Worm (Caenorhabditis elegans) whole organism, midembryonic: ENCODE results near the gene C49H3.3.

Source experiments
- T22C8.4 ChIP-seq: fragments of 200-800 bp; sonication (Bioruptor generic); IDR thresholded peaks from 2 replicates; pipeline ENCODE4 v1.3.6; 2022; ENCODE audit warnings: missing genetic modification characterization, missing compliant biosample characterization
- med-1 ChIP-seq: sonication (generic microtip); optimal IDR thresholded peaks from 2 replicates; lab custom pipeline; 2017; ENCODE audit warnings: missing genetic modification characterization, mild to moderate bottlenecking, missing compliant biosample characterization, antibody characterized with exemption, missing genetic modification reagents; ENCODE audit not compliant: insufficient read depth

DNA sequence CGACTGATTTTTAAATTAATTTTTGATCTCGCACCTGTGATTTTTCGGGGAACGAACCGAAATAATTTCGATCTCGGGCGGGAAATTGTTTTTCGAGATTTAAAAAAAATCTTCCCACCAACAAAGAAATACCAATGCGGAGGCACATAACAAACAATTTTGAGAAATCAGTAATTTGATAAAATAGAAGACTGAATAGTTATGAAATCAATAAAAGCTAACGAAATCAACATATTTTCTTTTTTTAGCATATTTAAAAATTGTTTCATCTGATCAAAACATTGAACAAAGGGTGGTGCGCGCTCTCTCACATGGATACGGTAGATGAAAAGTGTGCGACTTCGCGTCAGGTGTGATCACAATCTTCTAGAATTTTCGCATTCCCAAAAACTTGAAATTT lies 33.9 kb downstream of the C49H3.3 start:
- TF ChIP-seq T22C8.4 (GFP tag; lab: Robert Waterston, UW) = no peak
- TF ChIP-seq med-1 (GFP tag; lab: Kevin White, UChicago) = no peak
